Worm (Caenorhabditis elegans) whole organism, L1 larva: ENCODE data around the gene sre-30.
A peak's percentile ranks its signal among the peaks of the same experiment; 100 is the strongest.

Experiments used
- C16A3.4 ChIP-seq: fragments of 150-350 bp; optimal IDR thresholded peaks from 2 replicates; lab custom pipeline; 2014; ENCODE audit warnings: missing biosample characterization, missing genetic modification characterization
- C34B4.2 ChIP-seq: sonication (generic microtip); optimal IDR thresholded peaks from 2 replicates; lab custom pipeline; 2017; ENCODE audit warnings: mild to moderate bottlenecking, missing genetic modification characterization, missing compliant biosample characterization
- Y116A8C.19 ChIP-seq: sonication (generic microtip); optimal IDR thresholded peaks from 2 replicates; lab custom pipeline; 2016; ENCODE audit warnings: missing compliant biosample characterization, missing genetic modification characterization, borderline replicate concordance
- aha-1 ChIP-seq: fragments of 150-350 bp; optimal IDR thresholded peaks from 2 replicates; lab custom pipeline; 2014; ENCODE audit warnings: missing biosample characterization, missing genetic modification characterization
- alr-1 ChIP-seq: fragments of 200-800 bp; sonication (Bioruptor generic); optimal IDR thresholded peaks from 2 replicates; lab custom pipeline; 2018; ENCODE audit warnings: borderline replicate concordance, mild to moderate bottlenecking, missing genetic modification characterization, missing compliant biosample characterization
- aly-2 ChIP-seq: fragments of 150-350 bp; optimal IDR thresholded peaks from 2 replicates; lab custom pipeline; 2014; ENCODE audit warnings: missing biosample characterization, missing genetic modification characterization
- ama-1 ChIP-seq: fragments of 150-350 bp; optimal IDR thresholded peaks from 2 replicates; lab custom pipeline; 2014
- ceh-82 ChIP-seq, 3 experiments: fragments of 150-350 bp in 1 of 3; sonication (generic microtip) in 2 of 3; optimal IDR thresholded peaks; 2 replicates each; lab custom pipeline; 2014 to 2017; ENCODE audit warnings: missing biosample characterization in 3 of 3, missing genetic modification characterization in 3 of 3
- ceh-88 ChIP-seq: fragments of 200-800 bp; sonication (Bioruptor generic); IDR thresholded peaks from 2 replicates; pipeline ENCODE4 v1.3.6; 2022; ENCODE audit warnings: missing genetic modification characterization, missing compliant biosample characterization
- ceh-90 ChIP-seq: sonication (generic microtip); optimal IDR thresholded peaks from 2 replicates; lab custom pipeline; 2016; ENCODE audit warnings: missing genetic modification characterization, missing compliant biosample characterization
- dpl-1 ChIP-seq, 3 experiments: fragments of 150-350 bp in 2 of 3; sonication (generic microtip) in 1 of 3; optimal IDR thresholded peaks; 2 replicates each; lab custom pipeline; 2014 to 2017; ENCODE audit warnings: missing biosample characterization in 3 of 3, missing genetic modification characterization in 3 of 3, missing genetic modification reagents in 3 of 3
- efl-1 ChIP-seq, 4 experiments: fragments of 150-350 bp; optimal IDR thresholded peaks in 3 of 4; peaks in 1 of 4; 1 replicate in 1 of 4; 2 replicates in 3 of 4; lab custom pipeline; 2014; ENCODE audit warnings: missing biosample characterization in 2 of 4, missing genetic modification characterization in 2 of 4, missing genetic modification reagents in 2 of 4
- efl-3 ChIP-seq: fragments of 200-800 bp; sonication (Bioruptor generic); optimal IDR thresholded peaks from 2 replicates; lab custom pipeline; 2018; ENCODE audit warnings: mild to moderate bottlenecking, missing genetic modification characterization, missing compliant biosample characterization
- elt-2 ChIP-seq: sonication (generic microtip); optimal IDR thresholded peaks from 2 replicates; lab custom pipeline; 2016; ENCODE audit warnings: missing genetic modification characterization, mild to moderate bottlenecking, inconsistent platforms, missing compliant biosample characterization, missing genetic modification reagents
- elt-3 ChIP-seq, 6 experiments: fragments of 150-350 bp in 1 of 6; sonication (generic microtip); optimal IDR thresholded peaks; 2 replicates each; lab custom pipeline; 2017 to 2018; ENCODE audit warnings: missing biosample characterization in 6 of 6, missing genetic modification characterization in 6 of 6, inconsistent platforms in 1 of 6
- fkh-8 ChIP-seq: sonication (generic microtip); optimal IDR thresholded peaks from 2 replicates; lab custom pipeline; 2016; ENCODE audit warnings: mild to moderate bottlenecking, missing genetic modification characterization, missing compliant biosample characterization
- fos-1 ChIP-seq: fragments of 150-350 bp; optimal IDR thresholded peaks from 2 replicates; lab custom pipeline; 2014; ENCODE audit warnings: missing biosample characterization, missing genetic modification characterization
- grh-1 ChIP-seq: fragments of 200-800 bp; sonication (Bioruptor generic); IDR thresholded peaks from 2 replicates; pipeline ENCODE4 v1.3.6; 2022; ENCODE audit warnings: missing genetic modification reagents, missing genetic modification characterization, missing compliant biosample characterization
- isw-1 ChIP-seq: fragments of 200-800 bp; sonication (Bioruptor generic); IDR thresholded peaks from 2 replicates; pipeline ENCODE4 v1.3.6; 2022; ENCODE audit warnings: missing genetic modification characterization, missing compliant biosample characterization
- jun-1 ChIP-seq: fragments of 150-350 bp; optimal IDR thresholded peaks from 2 replicates; lab custom pipeline; 2014; ENCODE audit warnings: missing biosample characterization, missing genetic modification reagents, missing genetic modification characterization
- lin-13 ChIP-seq: fragments of 150-350 bp; optimal IDR thresholded peaks from 2 replicates; lab custom pipeline; 2014; ENCODE audit warnings: missing biosample characterization, missing genetic modification reagents, missing genetic modification characterization
- lsy-2 ChIP-seq, 2 experiments: fragments of 150-350 bp; optimal IDR thresholded peaks; 2 replicates each; lab custom pipeline; 2014; ENCODE audit warnings: missing biosample characterization in 2 of 2, missing genetic modification characterization in 2 of 2
- mab-9 ChIP-seq: fragments of 200-800 bp; sonication (Bioruptor generic); IDR thresholded peaks from 2 replicates; pipeline ENCODE4 v1.3.6; 2022; ENCODE audit warnings: missing genetic modification reagents, missing genetic modification characterization, missing compliant biosample characterization
- mdl-1 ChIP-seq, 2 experiments: fragments of 150-350 bp; optimal IDR thresholded peaks; 2 replicates each; lab custom pipeline; 2014 to 2017; ENCODE audit warnings: missing biosample characterization in 2 of 2, missing genetic modification characterization in 2 of 2, inconsistent platforms in 1 of 2
- mep-1 ChIP-seq: fragments of 150-350 bp; optimal IDR thresholded peaks from 2 replicates; lab custom pipeline; 2014; ENCODE audit warnings: missing biosample characterization, missing genetic modification characterization
- nhr-11 ChIP-seq: fragments of 150-350 bp; optimal IDR thresholded peaks from 2 replicates; lab custom pipeline; 2014; ENCODE audit warnings: missing biosample characterization, missing genetic modification characterization
- nhr-12 ChIP-seq: sonication (generic microtip); optimal IDR thresholded peaks from 2 replicates; lab custom pipeline; 2017; ENCODE audit warnings: missing biosample characterization, missing genetic modification characterization
- nhr-19 ChIP-seq: fragments of 200-800 bp; sonication (Bioruptor generic); conservative IDR thresholded peaks from 2 replicates; pipeline ENCODE4 v1.3.6; 2022; ENCODE audit warnings: missing genetic modification characterization, missing compliant biosample characterization
- nhr-20 ChIP-seq: sonication (generic microtip); optimal IDR thresholded peaks from 2 replicates; lab custom pipeline; 2016; ENCODE audit warnings: mild to moderate bottlenecking, missing genetic modification characterization, missing compliant biosample characterization
- nhr-28 ChIP-seq: fragments of 150-350 bp; optimal IDR thresholded peaks from 2 replicates; lab custom pipeline; 2014; ENCODE audit warnings: missing biosample characterization, missing genetic modification characterization
- nhr-71 ChIP-seq: sonication (generic microtip); optimal IDR thresholded peaks from 2 replicates; lab custom pipeline; 2016; ENCODE audit warnings: mild to moderate bottlenecking, missing genetic modification characterization, moderate library complexity, missing compliant biosample characterization
- nhr-77 ChIP-seq: fragments of 150-350 bp; optimal IDR thresholded peaks from 2 replicates; lab custom pipeline; 2014; ENCODE audit warnings: missing biosample characterization, missing genetic modification characterization
- nhr-84 ChIP-seq: sonication (generic microtip); optimal IDR thresholded peaks from 2 replicates; lab custom pipeline; 2017; ENCODE audit warnings: missing biosample characterization, missing genetic modification characterization
- nhr-90 ChIP-seq: sonication (generic microtip); optimal IDR thresholded peaks from 2 replicates; lab custom pipeline; 2016; ENCODE audit warnings: mild to moderate bottlenecking, missing genetic modification characterization, missing compliant biosample characterization; ENCODE audit not compliant: poor library complexity
- pag-3 ChIP-seq: sonication (generic microtip); optimal IDR thresholded peaks from 2 replicates; lab custom pipeline; 2017; ENCODE audit warnings: missing genetic modification characterization, mild to moderate bottlenecking, missing compliant biosample characterization, antibody characterized with exemption, borderline replicate concordance; ENCODE audit not compliant: insufficient read depth
- pax-3 ChIP-seq: fragments of 200-800 bp; sonication (Bioruptor generic); optimal IDR thresholded peaks from 2 replicates; lab custom pipeline; 2018; ENCODE audit warnings: mild to moderate bottlenecking, missing genetic modification characterization, moderate library complexity, missing compliant biosample characterization
- snu-23 ChIP-seq: sonication (generic microtip); optimal IDR thresholded peaks from 2 replicates; lab custom pipeline; 2016; ENCODE audit warnings: missing genetic modification characterization, missing compliant biosample characterization
- sox-4 ChIP-seq: sonication (generic microtip); optimal IDR thresholded peaks from 2 replicates; lab custom pipeline; 2016; ENCODE audit warnings: missing genetic modification characterization, missing compliant biosample characterization
- sptf-1 ChIP-seq: fragments of 150-350 bp; optimal IDR thresholded peaks from 2 replicates; lab custom pipeline; 2014; ENCODE audit warnings: missing biosample characterization, missing genetic modification characterization
- sup-37 ChIP-seq: fragments of 200-800 bp; sonication (Bioruptor generic); optimal IDR thresholded peaks from 2 replicates; lab custom pipeline; 2018; ENCODE audit warnings: mild to moderate bottlenecking, missing genetic modification characterization, missing compliant biosample characterization
- unc-30 ChIP-seq: sonication (generic microtip); optimal IDR thresholded peaks from 2 replicates; lab custom pipeline; 2017; ENCODE audit warnings: missing biosample characterization, missing genetic modification characterization
- unc-98 ChIP-seq: fragments of 200-800 bp; sonication (Bioruptor generic); IDR thresholded peaks from 2 replicates; pipeline ENCODE4 v1.3.6; 2022; ENCODE audit warnings: missing genetic modification characterization, missing compliant biosample characterization
- vab-15 ChIP-seq: sonication (generic microtip); optimal IDR thresholded peaks from 2 replicates; lab custom pipeline; 2017; ENCODE audit warnings: missing genotype, mild to moderate bottlenecking, missing genetic modification characterization, missing compliant biosample characterization
- zag-1 ChIP-seq: fragments of 150-350 bp; optimal IDR thresholded peaks from 2 replicates; lab custom pipeline; 2014; ENCODE audit warnings: missing biosample characterization, missing genetic modification characterization
- zip-4 ChIP-seq: fragments of 200-800 bp; sonication (Bioruptor generic); optimal IDR thresholded peaks from 2 replicates; lab custom pipeline; 2018; ENCODE audit warnings: mild to moderate bottlenecking, missing genetic modification characterization, moderate library complexity, missing compliant biosample characterization

The sre-30 gene

DNA sequence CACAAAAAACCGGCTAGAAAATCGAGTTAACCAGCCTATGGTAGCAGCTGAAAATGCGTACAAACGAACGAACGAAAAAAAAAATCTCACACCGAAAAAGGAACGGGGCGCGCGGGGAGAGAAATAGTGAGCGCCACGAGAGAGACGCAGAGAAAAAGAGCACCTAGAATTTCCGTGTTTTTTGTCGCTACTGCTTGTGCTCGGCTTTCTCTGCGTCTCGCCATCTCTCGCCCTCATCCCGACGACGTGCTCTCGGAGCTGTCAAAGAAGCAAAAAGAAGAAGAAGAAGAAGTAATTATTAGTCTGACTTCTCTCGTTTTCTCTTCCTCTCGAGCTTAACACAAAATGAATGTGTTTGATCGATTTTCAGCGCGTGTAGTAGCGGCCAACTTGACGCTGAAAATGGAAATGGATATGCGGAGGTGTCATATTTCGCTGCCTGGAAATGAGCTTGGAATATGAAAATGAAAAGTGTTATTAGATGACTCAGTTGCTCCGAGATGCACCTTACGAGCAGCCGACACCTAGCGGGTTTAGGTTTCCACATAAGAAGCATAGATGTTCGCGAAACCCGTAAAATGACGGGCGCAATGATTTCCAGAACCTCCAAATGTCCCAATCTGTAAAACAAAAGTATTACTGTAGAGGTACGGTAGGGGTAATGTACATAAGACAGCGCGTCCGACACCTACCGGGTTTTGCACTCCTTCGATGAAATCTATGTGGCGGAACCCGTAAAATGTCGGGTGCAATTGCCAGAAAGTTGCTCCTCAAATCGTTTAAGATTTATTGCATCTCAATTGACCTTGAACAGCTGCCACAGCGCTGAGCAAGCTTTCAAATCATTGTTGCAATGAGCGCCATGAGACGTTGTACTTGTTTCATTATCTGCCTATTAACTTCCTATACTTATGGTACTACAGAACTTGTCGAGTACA, 23.4 kb downstream of the sre-30 start, which contains the start of gene btb-14 (continued):
- TF ChIP-seq nhr-84 (tag; lab: Kevin White, UChicago) (no peak), unc-98 (no peak), mab-9 (GFP tag; lab: Robert Waterston, UW) (no peak), aly-2 (tag; lab: Kevin White, UChicago) (no peak), ceh-88 (GFP tag; lab: Robert Waterston, UW) (no peak), lsy-2 (tag; optimal IDR thresholded peaks at IDR 0.05; lab: Kevin White, UChicago) (peak; percentile 0 to 12), alr-1 (tag; lab: Kevin White, UChicago) (no peak), fos-1 (tag; lab: Kevin White, UChicago) (no peak)

DNA sequence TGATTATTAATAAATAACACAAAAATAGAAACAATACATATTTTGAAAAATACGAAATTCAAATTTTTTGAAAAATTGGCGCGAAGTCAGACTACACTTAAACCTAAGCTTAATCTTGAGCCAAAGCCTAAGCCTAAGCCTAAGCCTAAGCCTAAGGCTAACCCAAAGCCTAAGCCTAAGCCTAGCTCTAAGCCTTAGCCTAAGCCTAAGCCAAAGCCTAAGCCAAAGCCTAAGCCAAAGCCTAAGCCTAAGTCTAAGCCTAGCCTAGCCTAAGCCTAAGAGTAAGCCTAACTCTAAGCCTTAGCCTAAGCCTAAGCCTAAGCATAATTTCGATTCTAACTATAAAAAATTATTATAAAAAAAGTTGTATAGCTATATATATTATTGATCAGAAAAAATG, 25.4 kb downstream of the sre-30 start:
- TF ChIP-seq sup-37, result no peak
- no peak for TF ChIP-seq sptf-1 (tag; lab: Kevin White, UChicago)
- TF ChIP-seq unc-30 (tag; lab: Kevin White, UChicago), result no peak
- no peak for TF ChIP-seq nhr-11 (tag; lab: Kevin White, UChicago)
- no peak for TF ChIP-seq dpl-1 (GFP tag; optimal IDR thresholded peaks at IDR 0.05; lab: Kevin White, UChicago)
- TF ChIP-seq vab-15, result no peak
- TF ChIP-seq nhr-20 (tag; lab: Kevin White, UChicago), result no peak
- no peak for TF ChIP-seq nhr-28 (tag; lab: Kevin White, UChicago)
- no peak for TF ChIP-seq C16A3.4 (tag; lab: Kevin White, UChicago)
- TF ChIP-seq nhr-90 (tag; lab: Kevin White, UChicago), result no peak
- TF ChIP-seq zag-1, result no peak

DNA sequence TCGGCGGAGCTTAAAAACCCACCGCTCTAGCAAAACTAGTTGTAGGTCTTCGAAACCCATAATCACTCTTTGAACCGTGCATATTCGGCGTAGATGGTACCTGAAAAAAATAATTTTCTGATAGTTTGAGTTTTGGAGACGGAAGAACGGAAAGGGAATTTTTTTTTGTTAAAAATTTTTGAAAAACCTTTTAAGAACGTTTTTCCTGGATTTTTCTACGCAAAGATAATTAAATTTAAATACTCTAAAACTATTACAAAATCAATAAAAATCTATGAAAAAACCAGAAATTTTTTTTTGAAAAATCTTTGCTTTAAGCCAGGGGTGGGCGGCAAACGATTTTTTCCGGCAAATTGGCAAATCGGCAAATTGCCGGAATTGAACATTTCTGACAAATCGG, 26.9 kb downstream of the sre-30 start, which contains the start of gene marc-5:
Gene marc-5 (minus strand): TSS at position 101 of the 400 bp plus-strand sequence.
- TF ChIP-seq snu-23 (GFP tag; lab: Kevin White, UChicago) (no peak), sox-4 (tag; lab: Kevin White, UChicago) (no peak), efl-3 (no peak), C34B4.2 (tag; lab: Kevin White, UChicago) (no peak), lin-13 (no peak), nhr-28 (tag; lab: Kevin White, UChicago) (no peak)

DNA sequence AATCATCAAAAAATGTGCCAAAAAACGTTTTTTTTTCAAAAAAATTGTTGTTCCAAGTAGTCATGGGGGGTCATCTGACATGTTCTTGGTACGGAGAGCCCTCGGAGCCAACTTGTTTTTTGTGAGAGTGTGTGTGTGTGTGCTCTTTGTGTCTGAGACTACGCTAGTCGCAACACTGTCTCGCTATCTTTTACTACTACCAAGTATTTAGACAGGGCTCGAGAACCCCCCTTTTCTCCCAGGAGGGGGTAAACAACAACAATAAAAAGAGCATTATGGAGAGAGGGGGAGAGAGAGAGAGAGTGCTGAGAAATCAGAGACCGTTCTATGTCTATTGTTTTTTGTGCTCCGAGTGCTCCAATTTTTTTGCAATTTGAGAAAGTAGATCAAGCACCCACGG, 27.5 kb downstream of the sre-30 start:
- TF ChIP-seq snu-23 (GFP tag; lab: Kevin White, UChicago) (no peak), efl-1 (optimal IDR thresholded peaks at IDR 0.05; lab: Kevin White, UChicago) (no peak), efl-1 (GFP tag; optimal IDR thresholded peaks at IDR 0.05 in 1 of 2; lab: Kevin White, UChicago) (peak in 1 of 2 experiments; percentile 92), jun-1 (no peak), nhr-12 (tag; lab: Kevin White, UChicago) (no peak), fkh-8 (tag; lab: Kevin White, UChicago) (peak; percentile 12), pax-3 (no peak), nhr-84 (tag; lab: Kevin White, UChicago) (no peak), zip-4 (no peak), pag-3 (tag; lab: Kevin White, UChicago) (no peak), mep-1 (tag; lab: Kevin White, UChicago) (no peak), alr-1 (tag; lab: Kevin White, UChicago) (no peak), ama-1 (no peak), elt-2 (no peak), nhr-77 (tag; lab: Kevin White, UChicago) (peak; percentile 8), nhr-71 (tag; lab: Kevin White, UChicago) (peak; percentile 21), mdl-1 (tag; optimal IDR thresholded peaks at IDR 0.05; lab: Kevin White, UChicago) (no peak), elt-3 (tag; optimal IDR thresholded peaks at IDR 0.05; lab: Kevin White, UChicago) (no peak), efl-3 (no peak), ceh-82 (tag; optimal IDR thresholded peaks at IDR 0.05; lab: Kevin White, UChicago) (no peak), isw-1 (GFP tag; lab: Robert Waterston, UW) (no peak), sox-4 (tag; lab: Kevin White, UChicago) (no peak), nhr-19 (GFP tag; lab: Robert Waterston, UW) (no peak), grh-1 (no peak), Y116A8C.19 (tag; lab: Kevin White, UChicago) (no peak), ceh-90 (tag; lab: Kevin White, UChicago) (no peak), aha-1 (no peak)
